Worm (Caenorhabditis elegans) whole organism, L2 larva: ENCODE results near the gene C32D5.14.

Experiments
- C34F6.9 ChIP-seq: fragments of 150-350 bp; optimal IDR thresholded peaks from 2 replicates; lab custom pipeline; 2014; ENCODE audit warnings: missing biosample characterization, missing genetic modification characterization
- F13H6.1 ChIP-seq: sonication (generic microtip); optimal IDR thresholded peaks from 2 replicates; lab custom pipeline; 2016; ENCODE audit warnings: missing genetic modification characterization, missing compliant biosample characterization
- Y55F3AM.14 ChIP-seq: fragments of 200-800 bp; sonication (Bioruptor generic); optimal IDR thresholded peaks from 2 replicates; lab custom pipeline; 2018; ENCODE audit warnings: mild to moderate bottlenecking, missing genetic modification characterization, missing compliant biosample characterization
- ZK546.5 ChIP-seq: sonication (generic microtip); optimal IDR thresholded peaks from 2 replicates; lab custom pipeline; 2017; ENCODE audit warnings: missing biosample characterization, missing genetic modification characterization
- alr-1 ChIP-seq: fragments of 150-350 bp; optimal IDR thresholded peaks from 2 replicates; lab custom pipeline; 2014; ENCODE audit warnings: missing biosample characterization, missing genetic modification characterization
- aly-2 ChIP-seq: fragments of 150-350 bp; optimal IDR thresholded peaks from 2 replicates; lab custom pipeline; 2014; ENCODE audit warnings: missing biosample characterization, missing genetic modification characterization
- ama-1 ChIP-seq: fragments of 150-350 bp; optimal IDR thresholded peaks from 2 replicates; lab custom pipeline; 2018; ENCODE audit warnings: inconsistent platforms
- blmp-1 ChIP-seq: sonication (generic microtip); optimal IDR thresholded peaks from 2 replicates; lab custom pipeline; 2017; ENCODE audit warnings: missing genetic modification characterization, mild to moderate bottlenecking, missing compliant biosample characterization, antibody characterized with exemption, moderate library complexity; ENCODE audit not compliant: insufficient read depth
- ceh-16 ChIP-seq: fragments of 150-350 bp; optimal IDR thresholded peaks from 2 replicates; lab custom pipeline; 2014; ENCODE audit warnings: missing biosample characterization, missing genetic modification characterization
- ceh-82 ChIP-seq: fragments of 150-350 bp; optimal IDR thresholded peaks from 2 replicates; lab custom pipeline; 2014; ENCODE audit warnings: missing biosample characterization, missing genetic modification characterization
- crh-2 ChIP-seq: sonication (generic microtip); optimal IDR thresholded peaks from 2 replicates; lab custom pipeline; 2017; ENCODE audit warnings: missing biosample characterization, missing genetic modification characterization
- dmd-4 ChIP-seq: sonication (generic microtip); optimal IDR thresholded peaks from 2 replicates; lab custom pipeline; 2017; ENCODE audit warnings: missing biosample characterization, missing genetic modification characterization
- egl-27 ChIP-seq: sonication (generic microtip); optimal IDR thresholded peaks from 3 replicates; lab custom pipeline; 2017; ENCODE audit warnings: missing biosample characterization, missing genetic modification reagents, missing genetic modification characterization
- elt-1 ChIP-seq: fragments of 150-350 bp; optimal IDR thresholded peaks from 2 replicates; lab custom pipeline; 2014; ENCODE audit warnings: missing biosample characterization, missing genetic modification characterization
- elt-3 ChIP-seq: sonication (generic microtip); optimal IDR thresholded peaks from 2 replicates; lab custom pipeline; 2017; ENCODE audit warnings: missing biosample characterization, missing genetic modification characterization
- fos-1 ChIP-seq: fragments of 150-350 bp; optimal IDR thresholded peaks from 2 replicates; lab custom pipeline; 2014; ENCODE audit warnings: missing biosample characterization, missing genetic modification characterization
- lin-11 ChIP-seq: fragments of 150-350 bp; sonication (generic microtip); optimal IDR thresholded peaks from 2 replicates; lab custom pipeline; 2014; ENCODE audit warnings: missing biosample characterization, missing genetic modification characterization, inconsistent platforms, mixed read lengths
- lin-39 ChIP-seq: fragments of 150-350 bp; optimal IDR thresholded peaks from 2 replicates; lab custom pipeline; 2014; ENCODE audit warnings: missing biosample characterization, missing genetic modification reagents, missing genetic modification characterization
- lsy-2 ChIP-seq, 2 experiments: fragments of 150-350 bp in 1 of 2; sonication (generic microtip) in 1 of 2; optimal IDR thresholded peaks; 2 replicates each; lab custom pipeline; 2014 to 2017; ENCODE audit warnings: missing biosample characterization in 2 of 2, missing genetic modification characterization in 2 of 2
- mab-5 ChIP-seq: fragments of 150-350 bp; optimal IDR thresholded peaks from 2 replicates; lab custom pipeline; 2014; ENCODE audit warnings: missing biosample characterization, missing genetic modification characterization
- mbf-1 ChIP-seq: sonication (generic microtip); optimal IDR thresholded peaks from 2 replicates; lab custom pipeline; 2017; ENCODE audit warnings: missing biosample characterization, missing genetic modification characterization
- nhr-10 ChIP-seq: sonication (generic microtip); optimal IDR thresholded peaks from 2 replicates; lab custom pipeline; 2017; ENCODE audit warnings: missing biosample characterization, missing genetic modification characterization
- nhr-11 ChIP-seq: fragments of 150-350 bp; optimal IDR thresholded peaks from 2 replicates; lab custom pipeline; 2014; ENCODE audit warnings: missing biosample characterization, missing genetic modification characterization
- nhr-129 ChIP-seq: fragments of 150-350 bp; optimal IDR thresholded peaks from 2 replicates; lab custom pipeline; 2014; ENCODE audit warnings: missing biosample characterization, missing genetic modification characterization
- nhr-21 ChIP-seq: fragments of 150-350 bp; optimal IDR thresholded peaks from 2 replicates; lab custom pipeline; 2014; ENCODE audit warnings: missing biosample characterization, missing genetic modification characterization
- nhr-237 ChIP-seq: fragments of 150-350 bp; optimal IDR thresholded peaks from 2 replicates; lab custom pipeline; 2014; ENCODE audit warnings: missing biosample characterization, missing genetic modification characterization
- nhr-25 ChIP-seq: fragments of 150-350 bp; sonication (generic microtip); optimal IDR thresholded peaks from 3 replicates; lab custom pipeline; 2014; ENCODE audit warnings: missing biosample characterization, missing genetic modification characterization
- nhr-6 ChIP-seq: fragments of 150-350 bp; optimal IDR thresholded peaks from 2 replicates; lab custom pipeline; 2014; ENCODE audit warnings: missing biosample characterization, missing genetic modification characterization
- nhr-77 ChIP-seq: fragments of 150-350 bp; optimal IDR thresholded peaks from 2 replicates; lab custom pipeline; 2014; ENCODE audit warnings: missing biosample characterization, missing genetic modification characterization
- peb-1 ChIP-seq: fragments of 150-350 bp; optimal IDR thresholded peaks from 2 replicates; lab custom pipeline; 2014; ENCODE audit warnings: missing biosample characterization, missing genetic modification characterization
- sem-4 ChIP-seq: fragments of 150-350 bp; optimal IDR thresholded peaks from 2 replicates; lab custom pipeline; 2014; ENCODE audit warnings: missing biosample characterization, missing genetic modification reagents, missing genetic modification characterization
- skn-1 ChIP-seq: sonication (generic microtip); optimal IDR thresholded peaks from 2 replicates; lab custom pipeline; 2017; ENCODE audit warnings: missing biosample characterization, missing genetic modification characterization
- sma-3 ChIP-seq: sonication (generic microtip); optimal IDR thresholded peaks from 2 replicates; lab custom pipeline; 2016; ENCODE audit warnings: missing genetic modification reagents, missing genetic modification characterization, missing compliant biosample characterization
- sma-9 ChIP-seq, 2 experiments: fragments of 150-350 bp in 1 of 2; sonication (generic microtip) in 1 of 2; optimal IDR thresholded peaks; 2 replicates each; lab custom pipeline; 2014 to 2016; ENCODE audit warnings: missing genetic modification characterization in 2 of 2, mild to moderate bottlenecking in 1 of 2, missing biosample characterization in 1 of 2, missing compliant biosample characterization in 1 of 2, missing genetic modification reagents in 1 of 2, moderate library complexity in 1 of 2
- snpc-4 ChIP-seq: fragments of 150-350 bp; optimal IDR thresholded peaks from 2 replicates; lab custom pipeline; 2014; ENCODE audit warnings: missing biosample characterization, missing genetic modification characterization
- unc-55 ChIP-seq: fragments of 150-350 bp; sonication (generic microtip); optimal IDR thresholded peaks from 3 replicates; lab custom pipeline; 2014; ENCODE audit warnings: missing biosample characterization, missing genetic modification reagents, missing genetic modification characterization
- unc-62 ChIP-seq: fragments of 150-350 bp; optimal IDR thresholded peaks from 2 replicates; lab custom pipeline; 2014; ENCODE audit warnings: missing biosample characterization, missing genetic modification reagents, missing genetic modification characterization
- zag-1 ChIP-seq: fragments of 150-350 bp; optimal IDR thresholded peaks from 2 replicates; lab custom pipeline; 2014; ENCODE audit warnings: missing biosample characterization, missing genetic modification characterization
- ztf-1 ChIP-seq: fragments of 200-800 bp; sonication (Bioruptor generic); conservative IDR thresholded peaks from 2 replicates; pipeline ENCODE4 v1.3.6; 2022; ENCODE audit warnings: missing genetic modification characterization, missing compliant biosample characterization
- ztf-11 ChIP-seq: sonication (generic microtip); optimal IDR thresholded peaks from 2 replicates; lab custom pipeline; 2017; ENCODE audit warnings: missing biosample characterization, missing genetic modification characterization
- ztf-4 ChIP-seq: fragments of 150-350 bp; optimal IDR thresholded peaks from 2 replicates; lab custom pipeline; 2014; ENCODE audit warnings: missing biosample characterization, missing genetic modification characterization

C32D5.14 gene

ce11 chrII:6355396-6356346 lies 20.4 kb downstream of the C32D5.14 start, which contains the start of gene C32D5.11 (continued):
- TF ChIP-seq ztf-1: no peak

ce11 chrII:6358232-6358631 lies 22.9 kb downstream of the C32D5.14 start:
- TF ChIP-seq ztf-4 (tag; lab: Kevin White, UChicago) (no peak), elt-1 (tag; lab: Kevin White, UChicago) (no peak), lin-39 (tag; lab: Kevin White, UChicago) (no peak), aly-2 (tag; lab: Kevin White, UChicago) (no peak), nhr-237 (tag; lab: Kevin White, UChicago) (no peak), ZK546.5 (no peak), nhr-10 (no peak), unc-62 (GFP tag; lab: Kevin White, UChicago) (no peak), lin-11 (tag; lab: Kevin White, UChicago) (no peak), mab-5 (tag; lab: Kevin White, UChicago) (no peak), Y55F3AM.14 (GFP tag; lab: Kevin White, UChicago) (no peak), nhr-129 (no peak), crh-2 (tag; lab: Kevin White, UChicago) (no peak), F13H6.1 (tag; lab: Kevin White, UChicago) (no peak), alr-1 (tag; lab: Kevin White, UChicago) (no peak), unc-55 (no peak), nhr-77 (tag; lab: Kevin White, UChicago) (no peak), sem-4 (tag; lab: Kevin White, UChicago) (no peak)

ce11 chrII:6358905-6359304 lies 23.6 kb downstream of the C32D5.14 start, which contains the start of gene C32D5.12:
TSS of gene C32D5.12 (minus strand) at chrII:6359005.
- TF ChIP-seq lin-11 (tag; lab: Kevin White, UChicago) (no peak), sma-3 (GFP tag; lab: Kevin White, UChicago) (no peak), ztf-4 (tag; lab: Kevin White, UChicago) (no peak), elt-1 (tag; lab: Kevin White, UChicago) (no peak), ceh-82 (tag; lab: Kevin White, UChicago) (no peak), mbf-1 (tag; lab: Kevin White, UChicago) (no peak), egl-27 (tag; lab: Kevin White, UChicago) (no peak), crh-2 (tag; lab: Kevin White, UChicago) (no peak), skn-1 (tag; lab: Kevin White, UChicago) (no peak), sma-9 (GFP tag; optimal IDR thresholded peaks at IDR 0.05; lab: Kevin White, UChicago) (no peak), sma-9 (tag; optimal IDR thresholded peaks at IDR 0.05; lab: Kevin White, UChicago) (no peak), dmd-4 (no peak), Y55F3AM.14 (GFP tag; lab: Kevin White, UChicago) (no peak)

ce11 chrII:6360822-6361221 lies 25.5 kb downstream of the C32D5.14 start, which contains the start of gene K10B2.4:
TSS of gene K10B2.4 (minus strand) at chrII:6360959.
- TF ChIP-seq ztf-11 (tag; lab: Kevin White, UChicago): no peak
- TF ChIP-seq fos-1 (tag; lab: Kevin White, UChicago): peak; percentile 44
- TF ChIP-seq sem-4 (tag; lab: Kevin White, UChicago): peak; percentile 33
- peak; percentile 21 for TF ChIP-seq ceh-16
- peak; percentile 86 for TF ChIP-seq nhr-129
- TF ChIP-seq dmd-4: no peak
- no peak for TF ChIP-seq elt-1 (tag; lab: Kevin White, UChicago)
- peak; percentile 40 for TF ChIP-seq mab-5 (tag; lab: Kevin White, UChicago)
- no peak for TF ChIP-seq ceh-82 (tag; lab: Kevin White, UChicago)
- no peak for TF ChIP-seq blmp-1 (tag; lab: Kevin White, UChicago)
- no peak for TF ChIP-seq zag-1
- TF ChIP-seq nhr-25 (tag; lab: Kevin White, UChicago): peak; percentile 78
- TF ChIP-seq mbf-1 (tag; lab: Kevin White, UChicago): no peak
- no peak for TF ChIP-seq skn-1 (tag; lab: Kevin White, UChicago)
- peak; percentile 75 for TF ChIP-seq crh-2 (tag; lab: Kevin White, UChicago)
- TF ChIP-seq nhr-21 (tag; lab: Kevin White, UChicago): peak; percentile 40
- peak; percentile 37 for TF ChIP-seq F13H6.1 (tag; lab: Kevin White, UChicago)
- TF ChIP-seq unc-62 (GFP tag; lab: Kevin White, UChicago): no peak
- no peak for TF ChIP-seq ZK546.5
- no peak for TF ChIP-seq ama-1
- TF ChIP-seq elt-3 (tag; lab: Kevin White, UChicago): no peak
- TF ChIP-seq aly-2 (tag; lab: Kevin White, UChicago): no peak
- no peak for TF ChIP-seq lin-39 (tag; lab: Kevin White, UChicago)
- TF ChIP-seq snpc-4 (tag; lab: Kevin White, UChicago): peak; percentile 46
- TF ChIP-seq sma-9 (GFP tag; optimal IDR thresholded peaks at IDR 0.05; lab: Kevin White, UChicago): peak; percentile 73
- no peak for TF ChIP-seq sma-9 (tag; optimal IDR thresholded peaks at IDR 0.05; lab: Kevin White, UChicago)
- peak; percentile 79 for TF ChIP-seq C34F6.9 (tag; lab: Kevin White, UChicago)
- no peak for TF ChIP-seq nhr-11 (tag; lab: Kevin White, UChicago)
- no peak for TF ChIP-seq ztf-4 (tag; lab: Kevin White, UChicago)
- no peak for TF ChIP-seq alr-1 (tag; lab: Kevin White, UChicago)
- peak; percentile 81 for TF ChIP-seq unc-55
- TF ChIP-seq lsy-2 (tag; optimal IDR thresholded peaks at IDR 0.05; lab: Kevin White, UChicago): peak; percentile 23 to 87
- TF ChIP-seq peb-1 (tag; lab: Kevin White, UChicago): no peak
- TF ChIP-seq nhr-10: no peak
- TF ChIP-seq lin-11 (tag; lab: Kevin White, UChicago): no peak
- TF ChIP-seq nhr-6: peak; percentile 68
